Worm (Caenorhabditis elegans) whole organism, L1 larva: ENCODE measurements around the gene Y54E2A.7.

Experiments used
- C34B4.2 ChIP-seq: sonication (generic microtip); optimal IDR thresholded peaks from 2 replicates; lab custom pipeline; 2017; ENCODE audit warnings: mild to moderate bottlenecking, missing genetic modification characterization, missing compliant biosample characterization
- F16B12.6 ChIP-seq: fragments of 150-350 bp; optimal IDR thresholded peaks from 2 replicates; lab custom pipeline; 2014; ENCODE audit warnings: missing biosample characterization, missing genetic modification characterization
- ama-1 ChIP-seq: fragments of 150-350 bp; optimal IDR thresholded peaks from 2 replicates; lab custom pipeline; 2014
- ceh-8 ChIP-seq: fragments of 200-800 bp; sonication (Bioruptor generic); optimal IDR thresholded peaks from 2 replicates; lab custom pipeline; 2018; ENCODE audit warnings: mild to moderate bottlenecking, missing genetic modification characterization, moderate library complexity, missing compliant biosample characterization
- ceh-88 ChIP-seq: fragments of 200-800 bp; sonication (Bioruptor generic); IDR thresholded peaks from 2 replicates; pipeline ENCODE4 v1.3.6; 2022; ENCODE audit warnings: missing genetic modification characterization, missing compliant biosample characterization
- ces-1 ChIP-seq: fragments of 150-350 bp; optimal IDR thresholded peaks from 2 replicates; lab custom pipeline; 2014; ENCODE audit warnings: missing biosample characterization, missing genetic modification reagents, missing genetic modification characterization
- dpl-1 ChIP-seq, 3 experiments: fragments of 150-350 bp in 2 of 3; sonication (generic microtip) in 1 of 3; optimal IDR thresholded peaks; 2 replicates each; lab custom pipeline; 2014 to 2017; ENCODE audit warnings: missing biosample characterization in 3 of 3, missing genetic modification characterization in 3 of 3, missing genetic modification reagents in 3 of 3
- efl-1 ChIP-seq, 4 experiments: fragments of 150-350 bp; optimal IDR thresholded peaks in 3 of 4; peaks in 1 of 4; 1 replicate in 1 of 4; 2 replicates in 3 of 4; lab custom pipeline; 2014; ENCODE audit warnings: missing biosample characterization in 2 of 4, missing genetic modification characterization in 2 of 4, missing genetic modification reagents in 2 of 4
- egl-13 ChIP-seq: sonication (generic microtip); optimal IDR thresholded peaks from 2 replicates; lab custom pipeline; 2016; ENCODE audit warnings: missing genotype, missing genetic modification reagents, missing genetic modification characterization, missing compliant biosample characterization
- egl-27 ChIP-seq, 2 experiments: fragments of 150-350 bp in 1 of 2; sonication (generic microtip); optimal IDR thresholded peaks; 3 replicates each; lab custom pipeline; 2017 to 2018; ENCODE audit warnings: missing biosample characterization in 2 of 2, missing genetic modification characterization in 2 of 2, missing genetic modification reagents in 2 of 2
- fkh-4 ChIP-seq: sonication (generic microtip); optimal IDR thresholded peaks from 2 replicates; lab custom pipeline; 2016; ENCODE audit warnings: missing compliant biosample characterization, missing genetic modification characterization, borderline replicate concordance
- fkh-8 ChIP-seq: sonication (generic microtip); optimal IDR thresholded peaks from 2 replicates; lab custom pipeline; 2016; ENCODE audit warnings: mild to moderate bottlenecking, missing genetic modification characterization, missing compliant biosample characterization
- grh-1 ChIP-seq: fragments of 200-800 bp; sonication (Bioruptor generic); IDR thresholded peaks from 2 replicates; pipeline ENCODE4 v1.3.6; 2022; ENCODE audit warnings: missing genetic modification reagents, missing genetic modification characterization, missing compliant biosample characterization
- irx-1 ChIP-seq: sonication (generic microtip); optimal IDR thresholded peaks from 2 replicates; lab custom pipeline; 2016; ENCODE audit warnings: missing genetic modification characterization, missing compliant biosample characterization
- jun-1 ChIP-seq: fragments of 150-350 bp; optimal IDR thresholded peaks from 2 replicates; lab custom pipeline; 2014; ENCODE audit warnings: missing biosample characterization, missing genetic modification reagents, missing genetic modification characterization
- lin-14 ChIP-seq: fragments of 200-800 bp; sonication (Bioruptor generic); optimal IDR thresholded peaks from 2 replicates; lab custom pipeline; 2018; ENCODE audit warnings: mild to moderate bottlenecking, missing genetic modification characterization, moderate library complexity, missing compliant biosample characterization
- lin-15B ChIP-seq: fragments of 150-350 bp; sonication (generic microtip); optimal IDR thresholded peaks from 3 replicates; lab custom pipeline; 2014; ENCODE audit warnings: missing biosample characterization, missing genetic modification characterization
- lin-39 ChIP-seq: fragments of 150-350 bp; optimal IDR thresholded peaks from 2 replicates; lab custom pipeline; 2014; ENCODE audit warnings: missing biosample characterization, missing genetic modification reagents, missing genetic modification characterization
- lsy-2 ChIP-seq, 2 experiments: fragments of 150-350 bp; optimal IDR thresholded peaks; 2 replicates each; lab custom pipeline; 2014; ENCODE audit warnings: missing biosample characterization in 2 of 2, missing genetic modification characterization in 2 of 2
- mep-1 ChIP-seq: fragments of 150-350 bp; optimal IDR thresholded peaks from 2 replicates; lab custom pipeline; 2014; ENCODE audit warnings: missing biosample characterization, missing genetic modification characterization
- nhr-11 ChIP-seq: fragments of 150-350 bp; optimal IDR thresholded peaks from 2 replicates; lab custom pipeline; 2014; ENCODE audit warnings: missing biosample characterization, missing genetic modification characterization
- nhr-19 ChIP-seq: fragments of 200-800 bp; sonication (Bioruptor generic); conservative IDR thresholded peaks from 2 replicates; pipeline ENCODE4 v1.3.6; 2022; ENCODE audit warnings: missing genetic modification characterization, missing compliant biosample characterization
- nhr-20 ChIP-seq: sonication (generic microtip); optimal IDR thresholded peaks from 2 replicates; lab custom pipeline; 2016; ENCODE audit warnings: mild to moderate bottlenecking, missing genetic modification characterization, missing compliant biosample characterization
- nhr-28 ChIP-seq: fragments of 150-350 bp; optimal IDR thresholded peaks from 2 replicates; lab custom pipeline; 2014; ENCODE audit warnings: missing biosample characterization, missing genetic modification characterization
- nhr-77 ChIP-seq: fragments of 150-350 bp; optimal IDR thresholded peaks from 2 replicates; lab custom pipeline; 2014; ENCODE audit warnings: missing biosample characterization, missing genetic modification characterization
- nhr-85 ChIP-seq: sonication (generic microtip); peaks from one replicate; lab custom pipeline; 2016; ENCODE audit warnings: missing genetic modification characterization, inconsistent platforms, missing compliant biosample characterization
- nhr-90 ChIP-seq: sonication (generic microtip); optimal IDR thresholded peaks from 2 replicates; lab custom pipeline; 2016; ENCODE audit warnings: mild to moderate bottlenecking, missing genetic modification characterization, missing compliant biosample characterization; ENCODE audit not compliant: poor library complexity
- pqm-1 ChIP-seq: sonication (generic microtip); optimal IDR thresholded peaks from 3 replicates; lab custom pipeline; 2017; ENCODE audit warnings: missing biosample characterization, missing genetic modification characterization
- skn-1 ChIP-seq: fragments of 150-350 bp; optimal IDR thresholded peaks from 2 replicates; lab custom pipeline; 2014; ENCODE audit warnings: missing biosample characterization, missing genetic modification characterization
- snpc-4 ChIP-seq: fragments of 150-350 bp; optimal IDR thresholded peaks from 2 replicates; lab custom pipeline; 2014; ENCODE audit warnings: missing biosample characterization, missing genetic modification characterization
- snu-23 ChIP-seq: sonication (generic microtip); optimal IDR thresholded peaks from 2 replicates; lab custom pipeline; 2016; ENCODE audit warnings: missing genetic modification characterization, missing compliant biosample characterization
- sox-4 ChIP-seq: sonication (generic microtip); optimal IDR thresholded peaks from 2 replicates; lab custom pipeline; 2016; ENCODE audit warnings: missing genetic modification characterization, missing compliant biosample characterization
- sptf-1 ChIP-seq: fragments of 150-350 bp; optimal IDR thresholded peaks from 2 replicates; lab custom pipeline; 2014; ENCODE audit warnings: missing biosample characterization, missing genetic modification characterization
- swsn-7 ChIP-seq: sonication (generic microtip); optimal IDR thresholded peaks from 2 replicates; lab custom pipeline; 2016; ENCODE audit warnings: missing genetic modification characterization, missing compliant biosample characterization
- tbx-2 ChIP-seq: sonication (generic microtip); optimal IDR thresholded peaks from 2 replicates; lab custom pipeline; 2016; ENCODE audit warnings: missing genetic modification characterization, missing compliant biosample characterization
- tlp-1 ChIP-seq: fragments of 150-350 bp; optimal IDR thresholded peaks from 2 replicates; lab custom pipeline; 2014; ENCODE audit warnings: missing biosample characterization, missing genetic modification characterization
- unc-30 ChIP-seq: sonication (generic microtip); optimal IDR thresholded peaks from 2 replicates; lab custom pipeline; 2017; ENCODE audit warnings: missing biosample characterization, missing genetic modification characterization
- unc-62 ChIP-seq: fragments of 150-350 bp; optimal IDR thresholded peaks from 2 replicates; lab custom pipeline; 2014; ENCODE audit warnings: missing biosample characterization, missing genetic modification reagents, missing genetic modification characterization
- unc-98 ChIP-seq: fragments of 200-800 bp; sonication (Bioruptor generic); IDR thresholded peaks from 2 replicates; pipeline ENCODE4 v1.3.6; 2022; ENCODE audit warnings: missing genetic modification characterization, missing compliant biosample characterization
- vab-15 ChIP-seq: sonication (generic microtip); optimal IDR thresholded peaks from 2 replicates; lab custom pipeline; 2017; ENCODE audit warnings: missing genotype, mild to moderate bottlenecking, missing genetic modification characterization, missing compliant biosample characterization
- xbp-1 ChIP-seq: sonication (generic microtip); optimal IDR thresholded peaks from 2 replicates; lab custom pipeline; 2016; ENCODE audit warnings: missing genetic modification characterization, missing compliant biosample characterization
- zag-1 ChIP-seq: fragments of 150-350 bp; optimal IDR thresholded peaks from 2 replicates; lab custom pipeline; 2014; ENCODE audit warnings: missing biosample characterization, missing genetic modification characterization

Gene Y54E2A.7

DNA sequence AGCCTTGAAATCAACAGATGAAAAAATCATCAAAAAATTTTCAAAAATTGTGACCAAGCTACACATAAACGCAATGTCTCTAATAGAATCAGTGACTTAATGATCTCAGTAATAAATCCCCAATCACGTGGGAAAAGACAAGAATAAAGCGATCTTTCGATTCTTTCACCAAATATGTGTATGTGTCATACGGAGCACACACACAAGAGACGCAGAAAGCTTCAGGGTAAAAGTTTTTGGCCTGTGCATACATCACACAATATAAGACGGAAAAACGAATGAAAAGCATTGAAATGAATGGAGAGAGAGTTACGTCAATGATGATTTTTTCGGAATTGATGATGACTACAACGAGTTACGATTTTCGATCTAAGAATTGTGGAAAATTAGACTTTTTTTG lies 47.7 kb upstream of the Y54E2A.7 start (continued):
- TF ChIP-seq unc-30 (tag; lab: Kevin White, UChicago) (no peak), egl-13 (tag; lab: Kevin White, UChicago) (no peak), nhr-85 (tag; lab: Kevin White, UChicago) (no peak), pqm-1 (no peak), F16B12.6 (no peak), sox-4 (no peak), lsy-2 (tag; optimal IDR thresholded peaks at IDR 0.05; lab: Kevin White, UChicago) (no peak), fkh-8 (tag; lab: Kevin White, UChicago) (peak; percentile 53), mep-1 (tag; lab: Kevin White, UChicago) (peak; percentile 18), jun-1 (tag; lab: Kevin White, UChicago) (no peak), lin-15B (tag; lab: Kevin White, UChicago) (no peak), fkh-4 (tag; lab: Kevin White, UChicago) (no peak), lin-39 (tag; lab: Kevin White, UChicago) (no peak), skn-1 (tag; lab: Kevin White, UChicago) (no peak), tlp-1 (tag; lab: Kevin White, UChicago) (no peak), snpc-4 (tag; lab: Kevin White, UChicago) (no peak), ces-1 (GFP tag; lab: Kevin White, UChicago) (no peak), snu-23 (no peak), zag-1 (tag; lab: Kevin White, UChicago) (no peak)

DNA sequence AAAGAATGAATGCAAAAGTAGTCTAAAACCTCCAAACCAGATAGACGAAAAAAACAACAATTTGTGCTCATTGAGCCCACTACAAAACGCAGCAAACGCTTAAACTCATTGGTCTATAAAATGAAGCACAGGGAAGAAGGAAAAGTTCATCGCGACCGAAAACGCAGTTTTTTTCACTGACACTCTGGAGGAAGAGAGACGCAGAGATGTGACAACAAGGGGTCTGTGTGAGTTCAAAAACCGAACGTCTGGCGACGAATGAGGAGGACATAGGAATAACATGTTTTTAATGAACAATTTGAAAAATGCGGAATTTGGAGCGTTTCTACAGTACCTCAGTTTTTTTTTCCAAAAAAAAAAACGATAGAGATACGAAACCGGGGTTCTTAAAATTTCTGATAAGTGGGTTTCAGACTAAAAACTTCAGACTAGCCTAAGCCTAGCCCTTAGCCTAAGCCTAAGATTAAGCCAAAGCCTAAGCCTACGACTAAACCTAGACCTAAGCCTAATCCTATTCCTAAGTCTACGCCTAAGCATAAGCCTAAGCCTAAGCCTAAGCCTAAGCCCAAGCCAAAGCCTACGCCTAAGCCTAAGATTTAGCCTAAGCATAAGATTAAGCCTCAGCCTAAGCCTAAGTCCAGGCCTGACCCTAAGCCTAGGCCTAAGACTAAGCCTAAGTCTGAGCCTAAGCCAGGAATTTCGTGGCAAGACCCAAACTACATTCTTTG lies 46.6 kb upstream of the Y54E2A.7 start:
- TF ChIP-seq F16B12.6 (no peak), swsn-7 (tag; lab: Kevin White, UChicago) (no peak), nhr-90 (tag; lab: Kevin White, UChicago) (no peak), vab-15 (no peak), lin-39 (tag; lab: Kevin White, UChicago) (no peak), irx-1 (tag; lab: Kevin White, UChicago) (no peak), fkh-8 (tag; lab: Kevin White, UChicago) (no peak), egl-27 (tag; optimal IDR thresholded peaks at IDR 0.05; lab: Kevin White, UChicago) (no peak), ceh-8 (no peak)

DNA sequence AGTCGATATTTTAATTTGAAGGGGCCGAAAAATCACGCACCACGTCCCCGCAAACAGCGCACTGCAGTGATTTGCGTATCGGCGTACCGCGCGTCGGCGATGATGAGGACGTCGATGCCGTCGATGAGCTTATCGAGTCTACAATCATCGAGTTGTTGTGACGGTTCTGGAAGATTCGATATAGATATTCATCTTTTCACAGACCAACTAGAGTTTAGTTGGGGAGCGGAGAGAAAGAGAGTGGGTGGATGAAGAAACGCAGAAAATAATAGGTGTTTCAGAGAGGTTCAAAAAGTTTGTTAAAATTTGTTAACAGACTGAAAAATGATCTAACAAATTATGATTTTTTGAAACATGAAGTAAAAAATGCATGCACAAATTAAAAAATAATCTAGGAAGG lies 45.6 kb upstream of the Y54E2A.7 start, which contains the start of gene nhr-61:
TSS of gene nhr-61 (minus strand) at position 168 of the 400 bp plus-strand sequence.
- TF ChIP-seq unc-62 (GFP tag; lab: Kevin White, UChicago) = no peak
- TF ChIP-seq nhr-20 = peak; percentile 91
- peak; percentile 84 for TF ChIP-seq nhr-85 (tag; lab: Kevin White, UChicago)
- peak; percentile 19 for TF ChIP-seq mep-1 (tag; lab: Kevin White, UChicago)

DNA sequence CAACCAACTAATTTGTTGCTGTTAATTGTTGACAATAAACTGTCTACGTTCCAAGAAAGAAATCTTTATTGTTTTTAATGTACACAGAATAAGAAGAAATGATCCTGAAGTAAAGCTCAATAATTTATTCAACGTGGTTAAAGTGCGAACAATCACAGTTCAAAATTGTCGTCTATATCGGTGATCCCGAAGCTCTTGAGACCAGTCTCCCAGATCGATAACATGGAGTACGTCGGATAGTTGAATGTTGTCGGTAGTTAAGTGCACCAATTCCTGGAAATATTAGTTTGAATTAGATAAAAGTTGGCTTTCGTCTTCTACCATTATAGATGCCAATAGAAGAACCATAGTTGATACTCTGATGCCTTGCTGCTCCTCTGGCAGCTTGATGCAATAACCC lies 43.3 kb upstream of the Y54E2A.7 start:
- no peak for TF ChIP-seq snu-23
- TF ChIP-seq swsn-7 (tag; lab: Kevin White, UChicago) = no peak
- TF ChIP-seq ceh-8 = no peak
- TF ChIP-seq efl-1 (optimal IDR thresholded peaks at IDR 0.05; lab: Kevin White, UChicago) = no peak
- TF ChIP-seq efl-1 (GFP tag; optimal IDR thresholded peaks at IDR 0.05 in 1 of 2; lab: Kevin White, UChicago) = peak in 1 of 2 experiments; percentile 85
- no peak for TF ChIP-seq F16B12.6
- no peak for TF ChIP-seq grh-1 (GFP tag; lab: Robert Waterston, UW)
- no peak for TF ChIP-seq nhr-77 (tag; lab: Kevin White, UChicago)
- TF ChIP-seq C34B4.2 (tag; lab: Kevin White, UChicago) = no peak
- TF ChIP-seq, all 84 proteins: peak for 1

DNA sequence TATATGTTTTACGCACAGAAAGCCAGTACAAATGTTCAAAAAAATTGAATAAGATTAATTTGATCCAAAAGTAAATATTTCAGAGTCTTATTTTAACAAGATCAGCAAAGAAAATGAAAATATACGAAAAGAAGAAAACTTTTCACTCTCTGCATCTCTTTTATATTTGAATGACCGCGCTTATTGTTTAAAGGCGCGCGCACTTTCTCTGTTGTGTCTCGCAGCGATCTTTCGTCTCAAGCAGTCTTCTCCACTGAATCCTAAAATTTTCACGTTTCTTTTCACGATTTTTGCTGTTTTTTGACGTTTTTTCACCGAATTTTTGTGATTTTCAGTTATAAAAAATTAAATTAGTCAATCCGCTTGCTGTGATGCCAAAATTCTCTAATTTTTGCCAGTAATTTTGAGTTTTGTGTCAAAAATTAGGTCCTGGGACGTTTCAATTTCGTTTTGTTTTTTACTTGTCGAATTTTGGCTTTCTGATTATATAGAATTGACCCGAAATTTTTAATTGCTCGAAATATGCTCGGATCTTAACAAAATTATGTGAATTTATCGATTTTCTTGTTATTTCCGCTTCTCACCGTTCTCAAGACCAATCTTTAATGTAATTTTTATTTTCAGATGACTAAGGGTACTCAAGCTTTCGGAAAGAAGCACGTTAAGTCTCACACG lies 42.2 kb upstream of the Y54E2A.7 start, which contains the start of gene W01D2.1:
TSS of gene W01D2.1 (plus strand) at position 625 of the 675 bp plus-strand sequence.
- TF ChIP-seq xbp-1 (tag; lab: Kevin White, UChicago) (peak; percentile 66), nhr-19 (GFP tag; lab: Robert Waterston, UW) (peak; percentile 66), nhr-28 (no peak), nhr-11 (tag; lab: Kevin White, UChicago) (no peak), fkh-8 (tag; lab: Kevin White, UChicago) (peak; percentile 73), ces-1 (GFP tag; lab: Kevin White, UChicago) (no peak), nhr-77 (tag; lab: Kevin White, UChicago) (peak; percentile 88), tbx-2 (peak; percentile 58), ceh-88 (GFP tag; lab: Robert Waterston, UW) (no peak), unc-98 (no peak), ama-1 (lab: Kevin White, UChicago) (peak; percentile 24), sptf-1 (tag; lab: Kevin White, UChicago) (no peak), lin-15B (tag; lab: Kevin White, UChicago) (peak; percentile 61), lin-14 (GFP tag; lab: Kevin White, UChicago) (peak; percentile 63), nhr-20 (peak; percentile 77), zag-1 (tag; lab: Kevin White, UChicago) (no peak), dpl-1 (GFP tag; optimal IDR thresholded peaks at IDR 0.05; lab: Kevin White, UChicago) (peak; percentile 92 to 94 (median 92)), jun-1 (tag; lab: Kevin White, UChicago) (peak; percentile 29)
